Fruit fly (Drosophila melanogaster): ENCODE results near the gene Mitofilin.

DNA sequence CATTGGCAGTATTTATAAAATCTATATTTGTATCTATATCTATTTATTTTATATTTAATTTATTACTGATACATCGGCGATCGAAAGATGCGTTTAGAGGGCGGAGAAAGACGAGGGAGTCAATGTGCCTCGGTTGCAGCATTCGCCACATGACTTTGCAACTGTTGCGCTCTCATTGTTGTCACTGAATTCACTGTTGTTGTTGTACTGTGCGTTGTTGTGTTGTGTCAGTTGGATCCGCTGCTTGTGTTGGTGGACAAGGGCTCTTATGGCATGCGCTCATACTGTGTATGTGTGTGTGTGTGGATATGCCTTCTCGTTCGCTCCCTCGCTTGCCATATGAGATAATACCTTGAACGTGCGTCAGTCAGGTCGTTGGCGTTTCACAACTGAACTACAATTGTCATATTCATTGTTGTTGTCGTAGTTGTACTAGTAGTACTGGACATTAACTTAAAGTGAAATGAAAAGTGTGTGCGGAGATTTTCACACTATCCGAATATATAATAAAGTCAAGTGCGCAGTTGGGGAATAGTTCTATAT, 52.5 kb downstream of the Mitofilin start:
- TF ChIP-seq CTCF (optimal IDR thresholded peaks at IDR 0.05) (no peak), CG8478 (optimal IDR thresholded peaks at IDR 0.05) (no peak)
